Fruit fly (Drosophila melanogaster) whole organism, embryonic: ENCODE results near the gene Polr3E.

Experiments used
- CG10366 ChIP-seq: fragments of 200-800 bp; sonication (Bioruptor generic); IDR thresholded peaks from 2 replicates; pipeline ENCODE4 v1.3.6; 2022; ENCODE audit warnings: missing biosample characterization, missing genetic modification characterization
- CG13296 ChIP-seq: fragments of 200-800 bp; sonication (Bioruptor generic); optimal IDR thresholded peaks from 3 replicates; lab custom pipeline; 2018; ENCODE audit warnings: missing biosample characterization, mild to moderate bottlenecking, missing genetic modification characterization
- CG15479 ChIP-seq: fragments of 200-800 bp; sonication (Bioruptor generic); optimal IDR thresholded peaks from 3 replicates; lab custom pipeline; 2019; ENCODE audit warnings: missing biosample characterization, mild to moderate bottlenecking, missing genetic modification characterization, moderate library complexity
- CG17568 ChIP-seq: fragments of 200-800 bp; sonication (Bioruptor generic); optimal IDR thresholded peaks from 2 replicates; lab custom pipeline; 2018; ENCODE audit warnings: missing biosample characterization, mild to moderate bottlenecking, missing genetic modification characterization, moderate library complexity
- CG18764 ChIP-seq: fragments of 200-800 bp; sonication (Bioruptor generic); optimal IDR thresholded peaks from 3 replicates; lab custom pipeline; 2016; ENCODE audit warnings: missing biosample characterization, missing genetic modification characterization
- CG2120 ChIP-seq: fragments of 200-800 bp; sonication (Bioruptor generic); optimal IDR thresholded peaks from 3 replicates; lab custom pipeline; 2016; ENCODE audit warnings: missing biosample characterization, missing genetic modification characterization
- CG32772 ChIP-seq: fragments of 200-800 bp; sonication (Bioruptor generic); IDR thresholded peaks from 2 replicates; pipeline ENCODE4 v1.3.6; 2022; ENCODE audit warnings: missing biosample characterization, missing genetic modification characterization
- CG8290 ChIP-seq, 3 experiments: fragments of 200-800 bp; sonication (Bioruptor generic); optimal IDR thresholded peaks; 2 replicates each; lab custom pipeline; 2016 to 2019; ENCODE audit warnings: missing biosample characterization in 3 of 3, missing genetic modification characterization in 3 of 3, mild to moderate bottlenecking in 2 of 3, moderate library complexity in 1 of 3
- CG8359 ChIP-seq: fragments of 200-800 bp; sonication (Bioruptor generic); optimal IDR thresholded peaks from 2 replicates; lab custom pipeline; 2017; ENCODE audit warnings: missing biosample characterization, mild to moderate bottlenecking, missing genetic modification characterization, borderline replicate concordance
- CG9609 ChIP-seq: fragments of 200-800 bp; sonication (Bioruptor generic); optimal IDR thresholded peaks from 3 replicates; lab custom pipeline; 2016; ENCODE audit warnings: missing biosample characterization, missing genetic modification characterization
- Dad ChIP-seq: fragments of 200-800 bp; sonication (Bioruptor generic); optimal IDR thresholded peaks from 3 replicates; lab custom pipeline; 2016; ENCODE audit warnings: missing biosample characterization, missing genetic modification characterization
- Dek ChIP-seq: fragments of 200-800 bp; sonication (Bioruptor generic); optimal IDR thresholded peaks from 3 replicates; lab custom pipeline; 2019; ENCODE audit warnings: missing biosample characterization, mild to moderate bottlenecking, missing genetic modification characterization, moderate library complexity
- ERR ChIP-seq: fragments of 200-800 bp; sonication (Bioruptor generic); optimal IDR thresholded peaks from 2 replicates; lab custom pipeline; 2016; ENCODE audit warnings: missing biosample characterization, missing genetic modification characterization
- Hr3 ChIP-seq: fragments of 200-800 bp; sonication (Bioruptor generic); optimal IDR thresholded peaks from 3 replicates; lab custom pipeline; 2016; ENCODE audit warnings: missing biosample characterization, missing genetic modification characterization
- Hr39 ChIP-seq: fragments of >200 bp; optimal IDR thresholded peaks from 2 replicates; lab custom pipeline; 2017
- Lhr ChIP-seq: fragments of 200-800 bp; sonication (Bioruptor generic); optimal IDR thresholded peaks from 3 replicates; lab custom pipeline; 2017; ENCODE audit warnings: mild to moderate bottlenecking, missing biosample characterization, missing genetic modification reagents, missing genetic modification characterization
- Med ChIP-seq: fragments of 200-800 bp; sonication (Bioruptor generic); peaks from one replicate; lab custom pipeline; 2016; ENCODE audit warnings: missing biosample characterization, missing genetic modification characterization, mild to moderate bottlenecking, inconsistent platforms, moderate library complexity
- Meics ChIP-seq: fragments of 200-800 bp; sonication (Bioruptor generic); optimal IDR thresholded peaks from 2 replicates; lab custom pipeline; 2017; ENCODE audit warnings: missing biosample characterization, mild to moderate bottlenecking, missing genetic modification characterization
- NC2β ChIP-seq: fragments of 200-800 bp; sonication (Bioruptor generic); optimal IDR thresholded peaks from 2 replicates; lab custom pipeline; 2016; ENCODE audit warnings: missing biosample characterization, missing genetic modification characterization
- Rx ChIP-seq: fragments of 200-800 bp; sonication (Bioruptor generic); IDR thresholded peaks from 2 replicates; pipeline ENCODE4 v1.3.6; 2022; ENCODE audit warnings: missing biosample characterization, missing genetic modification characterization
- Xbp1 ChIP-seq: fragments of 200-800 bp; sonication (Bioruptor generic); optimal IDR thresholded peaks from 3 replicates; lab custom pipeline; 2016; ENCODE audit warnings: missing biosample characterization, mild to moderate bottlenecking, missing genetic modification characterization
- Xrp1 ChIP-seq: fragments of 200-800 bp; sonication (Bioruptor generic); IDR thresholded peaks from 2 replicates; pipeline ENCODE4 v1.3.6; 2022; ENCODE audit warnings: missing biosample characterization, missing genetic modification characterization
- bab2 ChIP-seq: fragments of 200-800 bp; sonication (Bioruptor generic); optimal IDR thresholded peaks from 2 replicates; lab custom pipeline; 2016; ENCODE audit warnings: missing biosample characterization, missing genetic modification characterization
- btn ChIP-seq: fragments of 200-800 bp; sonication (Bioruptor generic); optimal IDR thresholded peaks from 2 replicates; lab custom pipeline; 2016; ENCODE audit warnings: missing biosample characterization, missing genetic modification characterization
- caup ChIP-seq: fragments of 200-800 bp; sonication (Bioruptor generic); optimal IDR thresholded peaks from 3 replicates; lab custom pipeline; 2017; ENCODE audit warnings: missing biosample characterization, mild to moderate bottlenecking, missing genetic modification characterization, moderate library complexity; ENCODE audit not compliant: severe bottlenecking
- croc ChIP-seq: fragments of 200-800 bp; sonication (Bioruptor generic); conservative IDR thresholded peaks from 3 replicates; pipeline ENCODE4 v1.3.6; 2022; ENCODE audit warnings: missing biosample characterization, missing genetic modification characterization
- dmrt99B ChIP-seq: fragments of 200-800 bp; sonication (Bioruptor generic); optimal IDR thresholded peaks from 2 replicates; lab custom pipeline; 2018; ENCODE audit warnings: missing biosample characterization, mild to moderate bottlenecking, missing genetic modification characterization, moderate library complexity
- fd96Cb ChIP-seq: fragments of 200-800 bp; sonication (Bioruptor generic); optimal IDR thresholded peaks from 2 replicates; lab custom pipeline; 2018; ENCODE audit warnings: missing biosample characterization, mild to moderate bottlenecking, missing genetic modification characterization, moderate library complexity
- gem ChIP-seq: fragments of 200-800 bp; sonication (Bioruptor generic); optimal IDR thresholded peaks from 2 replicates; lab custom pipeline; 2019; ENCODE audit warnings: missing biosample characterization, mild to moderate bottlenecking, missing genetic modification characterization, moderate library complexity
- hb ChIP-seq: fragments of 200-800 bp; sonication (Bioruptor generic); IDR thresholded peaks from 3 replicates; pipeline ENCODE4 v1.3.6; 2022; ENCODE audit warnings: missing biosample characterization, missing genetic modification characterization; ENCODE audit not compliant: partially characterized antibody
- kah ChIP-seq: fragments of 200-800 bp; sonication (Bioruptor generic); optimal IDR thresholded peaks from 2 replicates; lab custom pipeline; 2018; ENCODE audit warnings: missing biosample characterization, mild to moderate bottlenecking, missing genetic modification characterization
- mam ChIP-seq: fragments of 200-800 bp; sonication (Bioruptor generic); optimal IDR thresholded peaks from 3 replicates; lab custom pipeline; 2016; ENCODE audit warnings: missing biosample characterization, missing genetic modification characterization
- nerfin-2 ChIP-seq: fragments of 200-800 bp; sonication (Bioruptor generic); IDR thresholded peaks from 2 replicates; pipeline ENCODE4 v1.3.6; 2022; ENCODE audit warnings: missing biosample characterization, missing genetic modification characterization; ENCODE audit not compliant: partially characterized antibody
- nom ChIP-seq: fragments of 200-800 bp; sonication (Bioruptor generic); optimal IDR thresholded peaks from 2 replicates; lab custom pipeline; 2017; ENCODE audit warnings: missing biosample characterization, missing genetic modification characterization, mild to moderate bottlenecking, moderate library complexity, missing genetic modification reagents
- peb ChIP-seq: fragments of 200-800 bp; sonication (Bioruptor generic); IDR thresholded peaks from 2 replicates; pipeline ENCODE4 v1.3.6; 2022; ENCODE audit warnings: missing biosample characterization, missing genetic modification characterization
- pnt ChIP-seq: fragments of 200-800 bp; sonication (Bioruptor generic); optimal IDR thresholded peaks from 3 replicates; lab custom pipeline; 2016; ENCODE audit warnings: missing biosample characterization, missing genetic modification characterization
- prd ChIP-seq, 3 experiments: fragments of >200 bp in 2 of 3; fragments of 200-800 bp in 1 of 3; sonication (Bioruptor generic) in 1 of 3; optimal IDR thresholded peaks in 2 of 3; IDR thresholded peaks in 1 of 3; 2 replicates in 2 of 3; 3 replicates in 1 of 3; pipeline versions ENCODE4 v1.3.6 to Lab custom; 2017 to 2022; ENCODE audit warnings: missing biosample characterization in 1 of 3, missing genetic modification characterization in 1 of 3
- psq ChIP-seq: fragments of 200-800 bp; sonication (Bioruptor generic); optimal IDR thresholded peaks from 2 replicates; lab custom pipeline; 2017; ENCODE audit warnings: missing biosample characterization, missing genetic modification characterization
- pzg ChIP-seq: fragments of 200-800 bp; sonication (Bioruptor generic); optimal IDR thresholded peaks from 3 replicates; lab custom pipeline; 2018; ENCODE audit warnings: missing biosample characterization, mild to moderate bottlenecking, missing genetic modification characterization, moderate library complexity
- ro ChIP-seq: fragments of 200-800 bp; sonication (Bioruptor generic); IDR thresholded peaks from 2 replicates; pipeline ENCODE4 v1.3.6; 2022; ENCODE audit warnings: missing biosample characterization, missing genetic modification characterization
- salm ChIP-seq: fragments of 200-800 bp; sonication (Bioruptor generic); optimal IDR thresholded peaks from 2 replicates; lab custom pipeline; 2018; ENCODE audit warnings: missing biosample characterization, mild to moderate bottlenecking, missing genetic modification characterization
- schlank ChIP-seq: fragments of 200-800 bp; sonication (Bioruptor generic); optimal IDR thresholded peaks from 2 replicates; lab custom pipeline; 2018; ENCODE audit warnings: missing biosample characterization, mild to moderate bottlenecking, missing genetic modification characterization
- sd ChIP-seq: fragments of 200-800 bp; sonication (Bioruptor generic); optimal IDR thresholded peaks from 3 replicates; lab custom pipeline; 2018; ENCODE audit warnings: missing biosample characterization, mild to moderate bottlenecking, missing genetic modification characterization, moderate library complexity
- so ChIP-seq: fragments of 200-800 bp; sonication (Bioruptor generic); IDR thresholded peaks from 3 replicates; pipeline ENCODE4 v1.3.6; 2022; ENCODE audit warnings: missing biosample characterization, missing genetic modification characterization
- tll ChIP-seq, 2 experiments: fragments of 200-800 bp in 1 of 2; fragments of >200 bp in 1 of 2; sonication (Bioruptor generic) in 1 of 2; optimal IDR thresholded peaks; 2 replicates each; lab custom pipeline; 2017 to 2019; ENCODE audit warnings: missing biosample characterization in 2 of 2, missing genetic modification characterization in 2 of 2, mild to moderate bottlenecking in 1 of 2, moderate library complexity in 1 of 2
- usp ChIP-seq: fragments of >200 bp; optimal IDR thresholded peaks from 2 replicates; lab custom pipeline; 2017; ENCODE audit warnings: missing biosample characterization, missing genetic modification characterization
- zen2 ChIP-seq: fragments of 200-800 bp; sonication (Bioruptor generic); IDR thresholded peaks from 3 replicates; pipeline ENCODE4 v1.3.6; 2022; ENCODE audit warnings: missing biosample characterization, missing genetic modification characterization; ENCODE audit not compliant: partially characterized antibody
- zfh1 ChIP-seq: fragments of 200-800 bp; sonication (Bioruptor generic); IDR thresholded peaks from 3 replicates; pipeline ENCODE4 v1.3.6; 2022; ENCODE audit warnings: missing biosample characterization, missing genetic modification characterization

The Polr3E gene

dm6 chr3L:21024965-21025833 is 6.4 kb upstream of the Polr3E start:
- TF ChIP-seq Dek (tag; lab: Kevin White, UChicago) (no peak), CG9609 (GFP tag; lab: Kevin White, UChicago) (no peak), Meics (GFP tag; lab: Kevin White, UChicago) (peak; percentile 8), zfh1 (GFP tag; lab: Robert Waterston, UW) (no peak), NC2β (GFP tag; lab: Kevin White, UChicago) (no peak), psq (GFP tag; lab: Kevin White, UChicago) (no peak), so (GFP tag; lab: Robert Waterston, UW) (0 out of 3 replicates have a peak, but pooled peaks have one; percentile 12), CG8290 (GFP tag; optimal IDR thresholded peaks at IDR 0.05; lab: Kevin White, UChicago) (no peak), CG8290 (tag; optimal IDR thresholded peaks at IDR 0.05; lab: Kevin White, UChicago) (no peak), dmrt99B (tag; lab: Kevin White, UChicago) (no peak), mam (GFP tag; lab: Kevin White, UChicago) (peak; percentile 4), btn (GFP tag; lab: Kevin White, UChicago) (no peak), salm (tag; lab: Kevin White, UChicago) (no peak), tll (GFP tag; optimal IDR thresholded peaks at IDR 0.05; lab: Kevin White, UChicago) (peak in 1 of 2 experiments; percentile 61), ro (no peak), gem (tag; lab: Kevin White, UChicago) (no peak), CG13296 (peak; percentile 9), fd96Cb (tag; lab: Kevin White, UChicago) (no peak), croc (GFP tag; lab: Robert Waterston, UW) (no peak), schlank (tag; lab: Kevin White, UChicago) (no peak), prd (optimal IDR thresholded peaks at IDR 0.05; lab: Kevin White, UChicago) (no peak), prd (GFP tag; IDR thresholded peaks at IDR 0.05; lab: Robert Waterston, UW) (no peak), sd (peak; percentile 55), pzg (GFP tag; lab: Kevin White, UChicago) (no peak), kah (GFP tag; lab: Kevin White, UChicago) (no peak), nerfin-2 (GFP tag; lab: Robert Waterston, UW) (no peak), hb (GFP tag; lab: Robert Waterston, UW) (no peak), bab2 (GFP tag; lab: Kevin White, UChicago) (no peak), Rx (no peak), peb (no peak), Med (peak; percentile 33), nom (GFP tag; lab: Kevin White, UChicago) (peak; percentile 81), Xrp1 (GFP tag; lab: Robert Waterston, UW) (no peak), CG2120 (GFP tag; lab: Kevin White, UChicago) (peak; percentile 32), CG15479 (GFP tag; lab: Kevin White, UChicago) (no peak), pnt (GFP tag; lab: Kevin White, UChicago) (no peak), Hr39 (lab: Kevin White, UChicago) (no peak), CG18764 (GFP tag; lab: Kevin White, UChicago) (no peak), Lhr (GFP tag; lab: Kevin White, UChicago) (no peak), zen2 (GFP tag; lab: Robert Waterston, UW) (no peak), Dad (no peak), ERR (GFP tag; lab: Kevin White, UChicago) (no peak), CG17568 (GFP tag; lab: Kevin White, UChicago) (peak; percentile 5), CG8359 (GFP tag; lab: Kevin White, UChicago) (no peak), CG10366 (GFP tag; lab: Robert Waterston, UW) (no peak), caup (GFP tag; lab: Kevin White, UChicago) (no peak), CG32772 (no peak), Xbp1 (GFP tag; lab: Kevin White, UChicago) (no peak), usp (GFP tag; lab: Kevin White, UChicago) (no peak), Hr3 (no peak)
